Worm (Caenorhabditis elegans) whole organism, mixed stage, embryonic: Measurements from ENCODE around the gene F22B5.5.

Source experiments
- flh-1 ChIP-seq: fragments of 200-800 bp; sonication (Bioruptor generic); optimal IDR thresholded peaks from 2 replicates; lab custom pipeline; 2018; ENCODE audit warnings: mild to moderate bottlenecking, missing genetic modification characterization, moderate library complexity, missing compliant biosample characterization
- lin-13 ChIP-seq: fragments of 150-350 bp; optimal IDR thresholded peaks from 2 replicates; lab custom pipeline; 2014; ENCODE audit warnings: missing biosample characterization, missing genetic modification characterization
- nhr-12 ChIP-seq: fragments of 150-350 bp; optimal IDR thresholded peaks from 2 replicates; lab custom pipeline; 2014; ENCODE audit warnings: missing biosample characterization, missing genetic modification characterization
- pha-4 ChIP-seq: fragments of 150-350 bp; optimal IDR thresholded peaks from 2 replicates; lab custom pipeline; 2018; ENCODE audit warnings: missing biosample characterization, missing genetic modification reagents, missing genetic modification characterization
- sptf-1 ChIP-seq: sonication (generic microtip); optimal IDR thresholded peaks from 2 replicates; lab custom pipeline; 2017; ENCODE audit warnings: mild to moderate bottlenecking, missing genetic modification characterization, moderate library complexity, missing compliant biosample characterization
- unc-39 ChIP-seq: fragments of 150-350 bp; optimal IDR thresholded peaks from 2 replicates; lab custom pipeline; 2014; ENCODE audit warnings: missing biosample characterization, missing genetic modification characterization
- unc-62 ChIP-seq: fragments of 150-350 bp; optimal IDR thresholded peaks from 2 replicates; lab custom pipeline; 2014; ENCODE audit warnings: missing biosample characterization, missing genetic modification reagents, missing genetic modification characterization
- ztf-11 ChIP-seq: fragments of 150-350 bp; optimal IDR thresholded peaks from 2 replicates; lab custom pipeline; 2014; ENCODE audit warnings: missing biosample characterization, missing genetic modification characterization

DNA sequence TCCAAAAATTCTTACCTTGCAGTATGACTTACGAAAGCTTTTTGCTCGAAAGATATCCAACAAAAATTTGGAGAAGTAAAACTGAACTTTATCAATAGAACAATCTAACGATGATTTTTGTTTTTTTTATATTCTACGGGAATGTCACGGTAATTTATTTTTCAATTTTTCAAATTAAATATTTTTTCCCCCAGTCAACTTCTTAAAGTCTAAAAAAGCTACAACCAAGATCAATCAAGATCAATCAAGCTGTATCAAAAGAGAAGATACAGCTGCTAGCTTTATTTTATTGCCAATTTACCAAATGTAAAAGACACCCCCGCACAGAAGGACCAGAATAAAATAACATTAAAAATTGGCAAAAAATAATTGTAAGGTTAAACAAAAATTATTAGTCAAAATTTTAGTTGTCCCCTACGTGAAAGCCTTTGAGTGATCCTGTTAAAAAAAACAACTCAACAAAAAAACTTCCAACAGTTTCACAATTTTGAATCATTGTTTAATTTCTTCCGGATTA lies 21.0 kb upstream of the F22B5.5 start, which contains the start of the genes M05D6.1 and M05D6.3:
- TF ChIP-seq pha-4 (tag; lab: Kevin White, UChicago), result no peak
- TF ChIP-seq unc-62 (GFP tag; lab: Kevin White, UChicago), result no peak
- no peak for TF ChIP-seq flh-1 (GFP tag; lab: Kevin White, UChicago)
- no peak for TF ChIP-seq ztf-11 (tag; lab: Kevin White, UChicago)
- no peak for TF ChIP-seq nhr-12
- TF ChIP-seq lin-13, result no peak
- no peak for TF ChIP-seq sptf-1 (tag; lab: Kevin White, UChicago)
- no peak for TF ChIP-seq unc-39 (tag; lab: Kevin White, UChicago)
